Fruit fly (Drosophila melanogaster): ENCODE results near the gene bnk.

bnk gene

DNA sequence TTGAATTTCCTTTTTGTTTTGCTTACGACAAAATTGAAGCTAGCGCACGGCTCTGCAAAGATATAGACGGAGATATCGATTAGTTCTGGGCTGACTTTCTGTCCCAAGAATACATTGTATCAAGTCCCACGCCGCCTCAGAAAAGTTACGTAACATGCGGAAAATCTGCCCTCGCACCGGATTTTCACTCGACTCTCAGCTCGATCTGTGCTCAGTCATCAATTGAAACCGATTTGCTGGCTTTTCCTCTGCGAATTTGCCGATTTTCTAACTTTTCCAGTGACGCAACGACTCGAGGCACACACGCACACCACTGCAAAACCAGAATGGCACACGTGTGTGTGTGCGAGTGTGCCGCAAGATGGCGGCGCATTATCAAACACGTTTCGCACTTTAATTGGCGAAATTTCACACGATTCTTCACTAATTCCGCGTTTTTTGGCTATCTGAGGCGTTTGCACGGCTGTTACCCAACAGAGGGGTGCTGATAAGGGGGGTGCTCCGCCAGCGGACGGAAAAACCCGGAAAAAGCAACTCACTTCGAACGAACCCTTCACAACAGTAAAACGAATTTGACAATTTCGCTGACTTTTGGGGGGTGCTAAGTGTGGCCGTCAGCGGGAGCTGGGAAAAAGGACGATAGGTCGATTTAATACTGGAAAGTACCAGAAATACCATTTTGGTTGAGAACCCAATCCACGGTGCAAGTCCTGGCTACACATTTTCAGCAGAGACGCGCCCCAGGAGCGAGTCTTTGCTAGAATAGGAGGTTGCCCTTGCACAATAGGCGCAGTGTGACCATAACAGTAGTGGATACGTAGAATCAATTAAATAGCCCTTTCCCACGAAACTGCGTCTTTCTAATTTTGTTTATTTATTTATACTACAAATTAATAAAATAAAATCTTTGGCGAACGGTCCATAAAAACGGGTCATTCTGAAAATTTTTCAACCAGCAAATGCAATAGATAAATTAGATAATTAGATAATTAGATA is 26.1 kb downstream of the bnk start, which contains the start of gene ATPsynC (continued):
- no peak for TF ChIP-seq Rel (GFP tag; optimal IDR thresholded peaks at IDR 0.05)
- peak; percentile 61 for TF ChIP-seq Rel (tag; optimal IDR thresholded peaks at IDR 0.05)
- TF ChIP-seq Jra (GFP tag; optimal IDR thresholded peaks at IDR 0.05): no peak
- TF ChIP-seq dsf (GFP tag; optimal IDR thresholded peaks at IDR 0.05; ENCODE audit: borderline replicate concordance): no peak
- TF ChIP-seq HLH106 (tag; optimal IDR thresholded peaks at IDR 0.05): peak; percentile 7
- TF ChIP-seq h (GFP tag; optimal IDR thresholded peaks at IDR 0.05): peak; percentile 59

DNA sequence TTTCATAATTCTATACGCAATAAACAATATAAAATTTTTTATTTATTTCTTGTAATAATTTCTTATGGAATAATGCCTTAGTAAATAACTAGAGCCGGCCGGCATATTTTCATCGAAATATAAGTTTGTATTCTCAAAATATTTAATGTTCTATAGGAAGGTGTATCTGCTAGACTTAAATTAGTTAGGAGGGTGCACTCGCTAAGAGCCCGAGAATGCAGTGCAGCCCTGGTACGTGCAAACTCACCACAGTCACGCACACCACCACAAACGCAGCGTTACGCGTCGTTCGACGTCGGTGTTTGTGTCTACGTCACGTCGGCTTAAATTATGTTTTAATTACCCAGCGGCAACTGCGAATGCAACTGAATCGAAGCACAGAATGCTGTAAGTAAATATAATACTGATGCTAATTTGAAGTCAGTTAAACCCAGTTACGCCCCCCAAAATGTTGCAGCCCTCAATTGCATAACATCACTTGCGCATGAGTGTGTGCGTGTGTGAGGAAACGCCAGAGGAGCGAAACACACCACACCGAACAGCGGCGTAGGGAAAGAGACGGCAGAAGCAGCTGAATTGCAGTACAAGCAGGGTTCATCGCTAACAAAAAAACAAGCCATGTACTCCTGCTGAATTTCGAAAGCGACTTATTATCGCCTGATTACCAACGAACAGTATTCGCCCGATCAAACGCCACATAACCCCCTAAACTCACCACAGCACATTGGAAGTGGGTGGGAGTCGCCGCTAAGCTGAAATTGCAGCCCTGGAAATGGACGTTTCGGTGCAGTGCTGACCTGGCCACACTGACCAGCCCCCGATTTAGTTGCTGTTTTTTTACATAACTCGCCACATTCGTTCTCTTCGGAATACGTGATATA is 27.5 kb downstream of the bnk start, which contains the start of gene CG12054:
Gene CG12054, plus strand, starts transcription at position 247 of the 881 bp plus-strand sequence.
- TF ChIP-seq N (GFP tag; optimal IDR thresholded peaks at IDR 0.05): peak; percentile 15
- TF ChIP-seq Myc (optimal IDR thresholded peaks at IDR 0.05): peak; percentile 71
- TF ChIP-seq Hr83 (GFP tag; optimal IDR thresholded peaks at IDR 0.05; ENCODE audit: poor library complexity, severe bottlenecking): peak; percentile 9
- TF ChIP-seq Rel (GFP tag; optimal IDR thresholded peaks at IDR 0.05): no peak
- TF ChIP-seq Rel (tag; optimal IDR thresholded peaks at IDR 0.05): peak; percentile 48
- TF ChIP-seq HLH106 (tag; optimal IDR thresholded peaks at IDR 0.05): peak; percentile 7
- no peak for TF ChIP-seq dl (GFP tag; optimal IDR thresholded peaks at IDR 0.05; ENCODE audit: insufficient read depth in 1 of 2, partially characterized antibody in 2 of 2)
- TF ChIP-seq foxo (GFP tag; optimal IDR thresholded peaks at IDR 0.05): peak in 1 of 2 experiments; percentile 5
- TF ChIP-seq Vsx2 (GFP tag; optimal IDR thresholded peaks at IDR 0.05; ENCODE audit: partially characterized antibody): no peak
- peak; percentile 6 for TF ChIP-seq Dif (GFP tag; optimal IDR thresholded peaks at IDR 0.05; ENCODE audit: partially characterized antibody)
- no peak for TF ChIP-seq Abd-B (GFP tag; optimal IDR thresholded peaks at IDR 0.05)
- peak; percentile 19 for TF ChIP-seq ey (GFP tag; optimal IDR thresholded peaks at IDR 0.05)
- no peak for TF ChIP-seq sage (GFP tag; optimal IDR thresholded peaks at IDR 0.05)

DNA sequence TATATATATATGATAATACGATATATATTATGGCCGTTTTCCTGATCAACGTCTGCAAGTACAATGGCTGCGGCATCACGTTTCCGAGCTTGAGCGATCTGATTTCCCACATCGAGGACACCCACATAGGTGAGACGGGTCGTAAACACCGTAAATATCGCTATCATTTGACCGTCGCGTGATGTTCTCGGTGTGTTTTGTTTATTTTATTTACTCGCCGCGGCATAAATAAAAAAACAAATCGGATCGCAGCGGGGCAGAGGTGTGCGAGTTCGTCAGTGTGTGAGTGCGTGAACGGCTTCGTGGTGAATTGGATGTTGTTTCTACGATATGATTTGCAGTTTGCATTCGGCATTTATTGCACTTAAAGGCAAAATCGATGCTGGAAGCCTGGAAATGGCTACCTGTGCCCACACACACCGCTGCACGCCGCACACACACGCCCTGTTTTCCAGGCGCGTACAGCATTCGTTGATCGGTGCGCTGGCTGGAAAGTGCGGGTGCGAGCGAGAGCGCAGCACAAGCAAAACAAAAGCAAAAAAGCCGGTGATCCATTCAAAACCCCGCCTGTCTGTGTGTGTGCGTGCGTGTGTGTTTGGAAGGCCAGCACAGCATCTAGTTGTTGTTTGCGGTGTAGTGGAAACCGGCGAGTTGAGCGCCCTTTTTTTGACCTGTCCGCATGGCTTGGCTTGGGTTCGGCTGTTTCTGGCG is 28.3 kb downstream of the bnk start:
- TF ChIP-seq Sp1 (GFP tag; optimal IDR thresholded peaks at IDR 0.05): peak; percentile 55
- TF ChIP-seq pan (optimal IDR thresholded peaks at IDR 0.05): no peak
- peak; percentile 12 for TF ChIP-seq Hr78 (GFP tag; optimal IDR thresholded peaks at IDR 0.05)
- no peak for TF ChIP-seq OdsH (GFP tag; optimal IDR thresholded peaks at IDR 0.05)
- no peak for TF ChIP-seq Abd-B (GFP tag; optimal IDR thresholded peaks at IDR 0.05)
- TF ChIP-seq Hr83 (GFP tag; optimal IDR thresholded peaks at IDR 0.05; ENCODE audit: poor library complexity, severe bottlenecking): peak; percentile 41
- peak; percentile 15 for TF ChIP-seq br (GFP tag; optimal IDR thresholded peaks at IDR 0.05)
- peak; percentile 47 for TF ChIP-seq Rel (GFP tag; optimal IDR thresholded peaks at IDR 0.05)
- no peak for TF ChIP-seq Rel (tag; optimal IDR thresholded peaks at IDR 0.05)
- TF ChIP-seq psq (GFP tag; optimal IDR thresholded peaks at IDR 0.05): peak; percentile 12
- TF ChIP-seq h (GFP tag; optimal IDR thresholded peaks at IDR 0.05): peak; percentile 17
- TF ChIP-seq jim (GFP tag; optimal IDR thresholded peaks at IDR 0.05): peak; percentile 95
- TF ChIP-seq Dif (GFP tag; optimal IDR thresholded peaks at IDR 0.05; ENCODE audit: partially characterized antibody): peak; percentile 21
- no peak for TF ChIP-seq Dfd (GFP tag; optimal IDR thresholded peaks at IDR 0.05)

DNA sequence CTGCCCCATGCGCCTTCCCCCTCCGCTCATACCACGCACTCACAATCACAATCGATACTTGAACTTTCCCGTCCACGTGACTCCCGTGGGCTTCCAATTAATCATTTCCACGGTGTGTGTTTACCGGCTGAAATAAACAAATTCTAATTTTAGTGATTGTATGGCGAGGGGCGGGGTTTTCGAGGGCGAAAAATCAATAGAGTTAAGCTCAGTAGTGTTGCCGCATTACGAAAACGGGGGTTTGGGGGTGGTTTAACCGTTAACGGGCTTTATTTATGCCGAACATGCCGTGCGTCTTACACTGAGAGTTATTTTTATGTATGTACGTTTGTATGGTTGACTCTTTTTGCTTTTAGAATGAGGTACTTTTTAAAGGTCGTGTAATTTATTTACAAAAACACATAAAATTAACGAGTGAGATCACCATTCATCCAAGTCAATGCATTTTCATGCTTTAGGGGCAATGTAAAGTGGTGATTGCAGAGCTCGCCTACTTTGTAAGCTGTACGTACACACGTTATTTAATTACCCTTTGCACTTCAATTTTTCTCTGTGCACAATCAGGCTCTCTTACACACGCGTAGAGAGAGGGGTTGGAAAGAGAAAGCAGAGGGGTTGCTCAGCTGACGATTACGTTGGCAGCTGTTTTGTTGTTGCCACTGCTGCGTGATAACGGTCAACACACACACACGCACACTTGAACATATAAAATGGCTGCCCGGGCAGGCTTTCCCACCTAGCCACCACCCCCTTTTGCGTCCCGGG is 29.1 kb downstream of the bnk start:
- TF ChIP-seq ey (GFP tag; optimal IDR thresholded peaks at IDR 0.05) (peak; percentile 72), dl (GFP tag; optimal IDR thresholded peaks at IDR 0.05; ENCODE audit: insufficient read depth in 1 of 2, partially characterized antibody in 2 of 2) (no peak), rgr (GFP tag; optimal IDR thresholded peaks at IDR 0.05) (peak; percentile 72), CG9705 (GFP tag; optimal IDR thresholded peaks at IDR 0.05) (peak; percentile 20), br (GFP tag; optimal IDR thresholded peaks at IDR 0.05) (peak; percentile 70), Rel (GFP tag; optimal IDR thresholded peaks at IDR 0.05) (no peak), Rel (tag; optimal IDR thresholded peaks at IDR 0.05) (no peak), woc (GFP tag; optimal IDR thresholded peaks at IDR 0.05) (peak; percentile 50), usp (GFP tag; optimal IDR thresholded peaks at IDR 0.05) (no peak), fru (GFP tag; optimal IDR thresholded peaks at IDR 0.05) (peak; percentile 80), Hr83 (GFP tag; optimal IDR thresholded peaks at IDR 0.05; ENCODE audit: poor library complexity, severe bottlenecking) (no peak), foxo (GFP tag; optimal IDR thresholded peaks at IDR 0.05) (peak in 1 of 2 experiments; percentile 77), psq (GFP tag; optimal IDR thresholded peaks at IDR 0.05) (peak; percentile 49), Jra (GFP tag; optimal IDR thresholded peaks at IDR 0.05) (no peak), CG32264 (GFP tag; optimal IDR thresholded peaks at IDR 0.05) (peak; percentile 8), Vsx2 (GFP tag; optimal IDR thresholded peaks at IDR 0.05; ENCODE audit: partially characterized antibody) (no peak), sv (GFP tag; optimal IDR thresholded peaks at IDR 0.05) (peak; percentile 56), dmrt93B (GFP tag; optimal IDR thresholded peaks at IDR 0.05) (peak; percentile 47), jim (GFP tag; optimal IDR thresholded peaks at IDR 0.05) (no peak), HLH106 (tag; optimal IDR thresholded peaks at IDR 0.05) (peak; percentile 58), Dif (GFP tag; optimal IDR thresholded peaks at IDR 0.05; ENCODE audit: partially characterized antibody) (no peak), pan (optimal IDR thresholded peaks at IDR 0.05) (no peak), Myc (optimal IDR thresholded peaks at IDR 0.05) (no peak), h (GFP tag; optimal IDR thresholded peaks at IDR 0.05) (peak; percentile 83), brk (GFP tag; optimal IDR thresholded peaks at IDR 0.05) (no peak), OdsH (GFP tag; optimal IDR thresholded peaks at IDR 0.05) (peak; percentile 61)
